Fruit fly (Drosophila melanogaster) whole organism, embryonic: ENCODE measurements around the gene mio.

Source experiments
- Aef1 ChIP-seq: fragments of 200-800 bp; sonication (Bioruptor generic); IDR thresholded peaks from 3 replicates; pipeline ENCODE4 v1.3.6; 2022; ENCODE audit warnings: missing biosample characterization, missing genetic modification characterization
- CG1024 ChIP-seq: fragments of 200-800 bp; sonication (Bioruptor generic); IDR thresholded peaks from 2 replicates; pipeline ENCODE4 v1.3.6; 2022; ENCODE audit warnings: missing biosample characterization, missing genetic modification characterization
- CG10565 ChIP-seq: fragments of 200-800 bp; sonication (Bioruptor generic); optimal IDR thresholded peaks from 3 replicates; lab custom pipeline; 2016; ENCODE audit warnings: missing biosample characterization, mild to moderate bottlenecking, missing genetic modification characterization
- CG12299 ChIP-seq: fragments of 200-800 bp; sonication (Bioruptor generic); optimal IDR thresholded peaks from 2 replicates; lab custom pipeline; 2018; ENCODE audit warnings: missing biosample characterization, mild to moderate bottlenecking, missing genetic modification characterization
- CG14965 ChIP-seq: fragments of 200-800 bp; sonication (Bioruptor generic); optimal IDR thresholded peaks from 2 replicates; lab custom pipeline; 2016; ENCODE audit warnings: missing biosample characterization, missing genetic modification characterization, borderline replicate concordance
- CG16815 ChIP-seq: fragments of 200-800 bp; sonication (Bioruptor generic); optimal IDR thresholded peaks from 3 replicates; lab custom pipeline; 2017; ENCODE audit warnings: missing biosample characterization, mild to moderate bottlenecking, missing genetic modification characterization
- CG17385 ChIP-seq: fragments of 200-800 bp; sonication (Bioruptor generic); optimal IDR thresholded peaks from 3 replicates; lab custom pipeline; 2018; ENCODE audit warnings: missing biosample characterization, mild to moderate bottlenecking, missing genetic modification characterization
- CG2889 ChIP-seq: fragments of 200-800 bp; sonication (Bioruptor generic); IDR thresholded peaks from 3 replicates; pipeline ENCODE4 v1.3.6; 2022; ENCODE audit warnings: missing biosample characterization, missing genetic modification characterization
- CG3995 ChIP-seq: fragments of 200-800 bp; sonication (Bioruptor generic); optimal IDR thresholded peaks from 3 replicates; lab custom pipeline; 2016; ENCODE audit warnings: missing biosample characterization, missing genetic modification characterization
- CG4424 ChIP-seq: fragments of 200-800 bp; sonication (Bioruptor generic); optimal IDR thresholded peaks from 3 replicates; lab custom pipeline; 2016; ENCODE audit warnings: missing biosample characterization, missing genetic modification characterization
- CG6654 ChIP-seq: fragments of 200-800 bp; sonication (Bioruptor generic); optimal IDR thresholded peaks from 2 replicates; lab custom pipeline; 2017; ENCODE audit warnings: missing biosample characterization, mild to moderate bottlenecking, missing genetic modification characterization
- CG6854 ChIP-seq: fragments of 200-800 bp; sonication (Bioruptor generic); optimal IDR thresholded peaks from 3 replicates; lab custom pipeline; 2017; ENCODE audit warnings: missing biosample characterization, mild to moderate bottlenecking, missing genetic modification characterization
- CG7357 ChIP-seq: fragments of 200-800 bp; sonication (Bioruptor generic); IDR thresholded peaks from 3 replicates; pipeline ENCODE4 v1.3.6; 2022; ENCODE audit warnings: missing biosample characterization, missing genetic modification characterization
- CG7372 ChIP-seq: fragments of 200-800 bp; sonication (Bioruptor generic); IDR thresholded peaks from 2 replicates; pipeline ENCODE4 v1.3.6; 2022; ENCODE audit warnings: missing biosample characterization, missing genetic modification characterization
- CG7839 ChIP-seq: fragments of 200-800 bp; sonication (Bioruptor generic); optimal IDR thresholded peaks from 3 replicates; lab custom pipeline; 2018; ENCODE audit warnings: missing biosample characterization, mild to moderate bottlenecking, missing genetic modification characterization, moderate library complexity
- CG9215 ChIP-seq: fragments of 200-800 bp; sonication (Bioruptor generic); IDR thresholded peaks from 2 replicates; pipeline ENCODE4 v1.3.6; 2022; ENCODE audit warnings: missing biosample characterization, missing genetic modification characterization
- CG9797 ChIP-seq: fragments of 200-800 bp; sonication (Bioruptor generic); optimal IDR thresholded peaks from 3 replicates; lab custom pipeline; 2018; ENCODE audit warnings: missing biosample characterization, mild to moderate bottlenecking, missing genetic modification characterization
- D19A ChIP-seq: fragments of 200-800 bp; optimal IDR thresholded peaks from 3 replicates; lab custom pipeline; 2019; ENCODE audit warnings: missing biosample characterization, mild to moderate bottlenecking, missing genetic modification characterization, moderate library complexity
- D19B ChIP-seq: fragments of 200-800 bp; sonication (Bioruptor generic); optimal IDR thresholded peaks from 2 replicates; lab custom pipeline; 2017; ENCODE audit warnings: missing biosample characterization, mild to moderate bottlenecking, missing genetic modification characterization
- Dbx ChIP-seq: fragments of 200-800 bp; sonication (Bioruptor generic); IDR thresholded peaks from 3 replicates; pipeline ENCODE4 v1.3.6; 2022; ENCODE audit warnings: missing biosample characterization, missing genetic modification characterization
- Doc3 ChIP-seq: fragments of 200-800 bp; sonication (Bioruptor generic); IDR thresholded peaks from 3 replicates; pipeline ENCODE4 v1.3.6; 2022; ENCODE audit warnings: missing biosample characterization, missing genetic modification characterization; ENCODE audit not compliant: partially characterized antibody
- HHEX ChIP-seq: fragments of 200-800 bp; sonication (Bioruptor generic); optimal IDR thresholded peaks from 3 replicates; lab custom pipeline; 2017; ENCODE audit warnings: missing biosample characterization, mild to moderate bottlenecking, missing genetic modification characterization, missing genetic modification reagents
- Hr39 ChIP-seq: fragments of >200 bp; optimal IDR thresholded peaks from 2 replicates; lab custom pipeline; 2017
- Meics ChIP-seq: fragments of 200-800 bp; sonication (Bioruptor generic); optimal IDR thresholded peaks from 2 replicates; lab custom pipeline; 2017; ENCODE audit warnings: missing biosample characterization, mild to moderate bottlenecking, missing genetic modification characterization
- NC2β ChIP-seq: fragments of 200-800 bp; sonication (Bioruptor generic); optimal IDR thresholded peaks from 2 replicates; lab custom pipeline; 2016; ENCODE audit warnings: missing biosample characterization, missing genetic modification characterization
- Rx ChIP-seq: fragments of 200-800 bp; sonication (Bioruptor generic); IDR thresholded peaks from 2 replicates; pipeline ENCODE4 v1.3.6; 2022; ENCODE audit warnings: missing biosample characterization, missing genetic modification characterization
- Six4 ChIP-seq: fragments of 200-800 bp; sonication (Bioruptor generic); optimal IDR thresholded peaks from 2 replicates; lab custom pipeline; 2016; ENCODE audit warnings: missing biosample characterization, missing genetic modification characterization
- Spps ChIP-seq: fragments of 200-800 bp; sonication (Bioruptor generic); optimal IDR thresholded peaks from 2 replicates; lab custom pipeline; 2018; ENCODE audit warnings: missing biosample characterization, mild to moderate bottlenecking, missing genetic modification characterization
- Stat92E ChIP-seq, 3 experiments: fragments of >200 bp in 2 of 3; fragments of 200-800 bp in 1 of 3; sonication (Bioruptor generic) in 1 of 3; optimal IDR thresholded peaks; 2 replicates each; lab custom pipeline; 2017 to 2019; ENCODE audit warnings: missing biosample characterization in 3 of 3, missing genetic modification characterization in 3 of 3, mild to moderate bottlenecking in 1 of 3, moderate library complexity in 1 of 3
- TFAM ChIP-seq: fragments of 200-800 bp; sonication (Bioruptor generic); optimal IDR thresholded peaks from 2 replicates; lab custom pipeline; 2017; ENCODE audit warnings: missing biosample characterization, missing genetic modification characterization, inconsistent platforms
- al ChIP-seq: fragments of 200-800 bp; sonication (Bioruptor generic); IDR thresholded peaks from 2 replicates; pipeline ENCODE4 v1.3.6; 2022; ENCODE audit warnings: missing biosample characterization, missing genetic modification characterization
- cad ChIP-seq: fragments of >200 bp; optimal IDR thresholded peaks from 2 replicates; lab custom pipeline; 2017; ENCODE audit warnings: missing biosample characterization, missing genetic modification characterization
- chm ChIP-seq: fragments of 200-800 bp; sonication (Bioruptor generic); IDR thresholded peaks from 2 replicates; pipeline ENCODE4 v1.3.6; 2022; ENCODE audit warnings: missing biosample characterization, missing genetic modification characterization
- croc ChIP-seq: fragments of 200-800 bp; sonication (Bioruptor generic); conservative IDR thresholded peaks from 3 replicates; pipeline ENCODE4 v1.3.6; 2022; ENCODE audit warnings: missing biosample characterization, missing genetic modification characterization
- dan ChIP-seq: fragments of 200-800 bp; sonication (Bioruptor generic); IDR thresholded peaks from 2 replicates; pipeline ENCODE4 v1.3.6; 2022; ENCODE audit warnings: missing biosample characterization, missing genetic modification characterization
- dm ChIP-seq: fragments of 200-800 bp; sonication (Bioruptor generic); optimal IDR thresholded peaks from 3 replicates; lab custom pipeline; 2016; ENCODE audit warnings: missing biosample characterization, missing genetic modification characterization
- dmrt11E ChIP-seq: fragments of 200-800 bp; sonication (Bioruptor generic); optimal IDR thresholded peaks from 3 replicates; lab custom pipeline; 2018; ENCODE audit warnings: missing biosample characterization, mild to moderate bottlenecking, missing genetic modification characterization, moderate library complexity
- dmrt99B ChIP-seq: fragments of 200-800 bp; sonication (Bioruptor generic); optimal IDR thresholded peaks from 2 replicates; lab custom pipeline; 2018; ENCODE audit warnings: missing biosample characterization, mild to moderate bottlenecking, missing genetic modification characterization, moderate library complexity
- ewg ChIP-seq: fragments of 200-800 bp; sonication (Bioruptor generic); optimal IDR thresholded peaks from 3 replicates; lab custom pipeline; 2017; ENCODE audit warnings: mild to moderate bottlenecking, missing biosample characterization, missing genetic modification reagents, missing genetic modification characterization
- gcm ChIP-seq: fragments of 200-800 bp; sonication (Bioruptor generic); optimal IDR thresholded peaks from 2 replicates; lab custom pipeline; 2019; ENCODE audit warnings: missing biosample characterization, mild to moderate bottlenecking, missing genetic modification characterization, moderate library complexity
- gem ChIP-seq: fragments of 200-800 bp; sonication (Bioruptor generic); optimal IDR thresholded peaks from 2 replicates; lab custom pipeline; 2019; ENCODE audit warnings: missing biosample characterization, mild to moderate bottlenecking, missing genetic modification characterization, moderate library complexity
- gsb ChIP-seq: fragments of 200-800 bp; sonication (Bioruptor generic); IDR thresholded peaks from 2 replicates; pipeline ENCODE4 v1.3.6; 2022; ENCODE audit warnings: missing biosample characterization, missing genetic modification characterization
- gsb-n ChIP-seq: fragments of 200-800 bp; sonication (Bioruptor generic); optimal IDR thresholded peaks from 3 replicates; lab custom pipeline; 2018; ENCODE audit warnings: missing biosample characterization, mild to moderate bottlenecking, missing genetic modification characterization
- her ChIP-seq: fragments of 200-800 bp; sonication (Bioruptor generic); optimal IDR thresholded peaks from 2 replicates; lab custom pipeline; 2016; ENCODE audit warnings: missing biosample characterization, missing genetic modification characterization
- kah ChIP-seq: fragments of 200-800 bp; sonication (Bioruptor generic); optimal IDR thresholded peaks from 2 replicates; lab custom pipeline; 2018; ENCODE audit warnings: missing biosample characterization, mild to moderate bottlenecking, missing genetic modification characterization
- mirr ChIP-seq: fragments of 200-800 bp; sonication (Bioruptor generic); optimal IDR thresholded peaks from 3 replicates; lab custom pipeline; 2018; ENCODE audit warnings: missing biosample characterization, mild to moderate bottlenecking, missing genetic modification characterization
- pum ChIP-seq: fragments of 200-800 bp; sonication (Bioruptor generic); optimal IDR thresholded peaks from 2 replicates; lab custom pipeline; 2016; ENCODE audit warnings: missing biosample characterization, missing genetic modification characterization
- repo ChIP-seq: fragments of 200-800 bp; sonication (Bioruptor generic); optimal IDR thresholded peaks from 2 replicates; lab custom pipeline; 2016; ENCODE audit warnings: missing biosample characterization, missing genetic modification characterization
- row ChIP-seq: fragments of 200-800 bp; sonication (Bioruptor generic); IDR thresholded peaks from 3 replicates; pipeline ENCODE4 v1.3.6; 2022; ENCODE audit warnings: missing biosample characterization, missing genetic modification characterization
- sens ChIP-seq: fragments of 200-800 bp; sonication (Bioruptor generic); peaks from one replicate; lab custom pipeline; 2016; ENCODE audit warnings: missing biosample characterization, missing genetic modification characterization
- slou ChIP-seq: fragments of 200-800 bp; sonication (Bioruptor generic); optimal IDR thresholded peaks from 3 replicates; lab custom pipeline; 2016; ENCODE audit warnings: missing biosample characterization, missing genetic modification characterization
- sna ChIP-seq: fragments of 200-800 bp; sonication (Bioruptor generic); IDR thresholded peaks from 2 replicates; pipeline ENCODE4 v1.3.6; 2022; ENCODE audit warnings: missing biosample characterization, missing genetic modification characterization; ENCODE audit not compliant: partially characterized antibody

mio gene

DNA sequence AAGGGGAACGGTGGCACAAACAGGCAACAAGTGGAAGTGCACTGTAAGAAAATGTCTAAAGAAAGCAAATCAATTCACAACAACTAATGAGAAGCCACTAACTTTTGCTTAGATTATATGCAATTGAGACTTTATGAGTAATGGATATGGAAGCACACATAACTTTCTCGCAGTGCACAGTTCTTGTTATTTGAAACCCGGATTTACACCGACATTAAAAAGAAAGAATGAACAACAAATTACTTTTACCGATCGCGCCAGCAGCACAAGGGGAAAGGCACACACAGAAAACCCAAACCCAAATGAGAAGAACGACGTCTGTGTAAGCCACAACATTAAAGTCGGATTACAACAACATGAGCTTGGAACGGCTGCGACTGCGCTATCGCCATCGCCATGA is 28.0 kb upstream of the mio start (continued):
- TF ChIP-seq cad, result no peak
- no peak for TF ChIP-seq CG10565 (GFP tag; lab: Kevin White, UChicago)
- TF ChIP-seq Doc3 (GFP tag; lab: Robert Waterston, UW), result no peak
- TF ChIP-seq D19A, result peak; percentile 74
- no peak for TF ChIP-seq Aef1 (GFP tag; lab: Robert Waterston, UW)
- TF ChIP-seq mirr (GFP tag; lab: Kevin White, UChicago), result no peak
- no peak for TF ChIP-seq sna
- peak; percentile 42 for TF ChIP-seq ewg (GFP tag; lab: Kevin White, UChicago)
- peak; percentile 32 for TF ChIP-seq kah (GFP tag; lab: Kevin White, UChicago)
- peak; percentile 81 for TF ChIP-seq NC2β (GFP tag; lab: Kevin White, UChicago)
- TF ChIP-seq dan (GFP tag; lab: Robert Waterston, UW), result peak; percentile 25; the same call in 1 of the 2 replicates
- no peak for TF ChIP-seq CG2889 (GFP tag; lab: Robert Waterston, UW)
- peak; percentile 89 for TF ChIP-seq Spps (tag; lab: Kevin White, UChicago)
- no peak for TF ChIP-seq Dbx (GFP tag; lab: Robert Waterston, UW)
- no peak for TF ChIP-seq CG14965
- TF ChIP-seq slou, result no peak
- peak; percentile 56 for TF ChIP-seq dmrt99B (tag; lab: Kevin White, UChicago)
- peak; percentile 58 for TF ChIP-seq pum (GFP tag; lab: Kevin White, UChicago)
- peak in 1 of 3 experiments; percentile 93 for TF ChIP-seq Stat92E (GFP tag; optimal IDR thresholded peaks at IDR 0.05; lab: Kevin White, UChicago)
- TF ChIP-seq Hr39, result no peak
- peak; percentile 72 for TF ChIP-seq croc (GFP tag; lab: Robert Waterston, UW)
- TF ChIP-seq CG3995 (GFP tag; lab: Kevin White, UChicago), result no peak
- TF ChIP-seq al (GFP tag; lab: Robert Waterston, UW), result no peak
- TF ChIP-seq her (GFP tag; lab: Kevin White, UChicago), result peak; percentile 1
- peak; percentile 55 for TF ChIP-seq repo (GFP tag; lab: Kevin White, UChicago)
- peak; percentile 72 for TF ChIP-seq CG16815 (GFP tag; lab: Kevin White, UChicago)
- TF ChIP-seq CG7357, result peak; percentile 54; the same call in 1 of the 3 replicates
- TF ChIP-seq gem (tag; lab: Kevin White, UChicago), result peak; percentile 84
- TF ChIP-seq CG17385 (GFP tag; lab: Kevin White, UChicago), result peak; percentile 17
- no peak for TF ChIP-seq CG6854 (GFP tag; lab: Kevin White, UChicago)
- TF ChIP-seq HHEX (GFP tag; lab: Kevin White, UChicago), result peak; percentile 27
- peak; percentile 17 for TF ChIP-seq dm (GFP tag; lab: Kevin White, UChicago)
- peak; percentile 74 for TF ChIP-seq gcm (GFP tag; lab: Kevin White, UChicago)
- peak; percentile 79 for TF ChIP-seq CG4424 (GFP tag; lab: Kevin White, UChicago)
- TF ChIP-seq Six4 (GFP tag; lab: Kevin White, UChicago), result peak; percentile 79
- no peak for TF ChIP-seq CG9797 (GFP tag; lab: Kevin White, UChicago)
- peak; percentile 98 for TF ChIP-seq sens (GFP tag; lab: Kevin White, UChicago)
- TF ChIP-seq Meics (GFP tag; lab: Kevin White, UChicago), result no peak
- no peak for TF ChIP-seq D19B (GFP tag; lab: Kevin White, UChicago)
- TF ChIP-seq CG7372 (GFP tag; lab: Robert Waterston, UW), result peak; percentile 23; the same call in 1 of the 2 replicates
- peak; percentile 93 for TF ChIP-seq dmrt11E (tag; lab: Kevin White, UChicago)
- peak; percentile 70 for TF ChIP-seq row (GFP tag; lab: Robert Waterston, UW)
- TF ChIP-seq CG7839 (tag; lab: Kevin White, UChicago), result peak; percentile 71
- TF ChIP-seq gsb-n, result peak; percentile 83
- TF ChIP-seq CG1024 (GFP tag; lab: Robert Waterston, UW), result peak; percentile 47; the same call in 1 of the 2 replicates
- peak; percentile 28 for TF ChIP-seq CG6654 (GFP tag; lab: Kevin White, UChicago)
- TF ChIP-seq CG9215 (GFP tag; lab: Robert Waterston, UW), result no peak
- TF ChIP-seq Rx (GFP tag; lab: Robert Waterston, UW), result peak; percentile 39; the same call in 1 of the 2 replicates
- TF ChIP-seq chm (GFP tag; lab: Robert Waterston, UW), result peak; percentile 83; the same call in 1 of the 2 replicates
- no peak for TF ChIP-seq gsb
- no peak for TF ChIP-seq TFAM (GFP tag; lab: Kevin White, UChicago)
- TF ChIP-seq CG12299 (tag; lab: Kevin White, UChicago), result no peak
